Worm (Caenorhabditis elegans) whole organism, young adult: Measurements from ENCODE around the gene srlf-3.

ENCODE experiments used
- B0035.1 ChIP-seq: sonication (generic microtip); optimal IDR thresholded peaks from 2 replicates; lab custom pipeline; 2016; ENCODE audit warnings: missing genetic modification characterization, mild to moderate bottlenecking, missing compliant biosample characterization, missing genotype, missing genetic modification reagents
- D2030.7 ChIP-seq: fragments of 200-800 bp; sonication (Bioruptor generic); IDR thresholded peaks from 2 replicates; pipeline ENCODE4 v1.3.6; 2022; ENCODE audit warnings: missing genetic modification reagents, missing genetic modification characterization, missing compliant biosample characterization
- F33H1.4 ChIP-seq: fragments of 200-800 bp; sonication (Bioruptor generic); IDR thresholded peaks from 2 replicates; pipeline ENCODE4 v1.3.6; 2022; ENCODE audit warnings: missing genetic modification reagents, missing genetic modification characterization, missing compliant biosample characterization
- F49E8.2 ChIP-seq: sonication (generic microtip); optimal IDR thresholded peaks from 3 replicates; lab custom pipeline; 2017; ENCODE audit warnings: missing genetic modification characterization, mild to moderate bottlenecking, missing compliant biosample characterization, antibody characterized with exemption, moderate library complexity; ENCODE audit not compliant: insufficient read depth
- F57A8.1 ChIP-seq: fragments of 200-800 bp; sonication (Bioruptor generic); optimal IDR thresholded peaks from 2 replicates; lab custom pipeline; 2018; ENCODE audit warnings: mild to moderate bottlenecking, missing genetic modification characterization, moderate library complexity, missing compliant biosample characterization
- T26A5.8 ChIP-seq: sonication (generic microtip); optimal IDR thresholded peaks from 2 replicates; lab custom pipeline; 2016; ENCODE audit warnings: missing genetic modification characterization, missing compliant biosample characterization
- Y79H2A.3 ChIP-seq: fragments of 200-800 bp; sonication (Bioruptor generic); conservative IDR thresholded peaks from 2 replicates; pipeline ENCODE4 v1.3.6; 2022; ENCODE audit warnings: missing genetic modification reagents, missing genetic modification characterization, missing compliant biosample characterization
- athp-1 ChIP-seq: sonication (generic microtip); optimal IDR thresholded peaks from 2 replicates; lab custom pipeline; 2017; ENCODE audit warnings: mild to moderate bottlenecking, missing genetic modification characterization, missing compliant biosample characterization
- cebp-1 ChIP-seq, 2 experiments: fragments of 200-800 bp in 1 of 2; sonication (Bioruptor generic) in 1 of 2; sonication (generic microtip) in 1 of 2; IDR thresholded peaks in 1 of 2; optimal IDR thresholded peaks in 1 of 2; 2 replicates each; pipeline versions ENCODE4 v1.3.6 to Lab custom; 2017 to 2022; ENCODE audit warnings: missing compliant biosample characterization in 2 of 2, missing genetic modification characterization in 2 of 2, mild to moderate bottlenecking in 1 of 2, missing genetic modification reagents in 1 of 2, moderate library complexity in 1 of 2
- cebp-2 ChIP-seq: fragments of 200-800 bp; sonication (Bioruptor generic); IDR thresholded peaks from 2 replicates; pipeline ENCODE4 v1.3.6; 2022; ENCODE audit warnings: missing genetic modification characterization, missing compliant biosample characterization
- chd-7 ChIP-seq: sonication (generic microtip); optimal IDR thresholded peaks from 2 replicates; lab custom pipeline; 2016; ENCODE audit warnings: mild to moderate bottlenecking, missing genetic modification characterization, moderate library complexity, missing compliant biosample characterization
- dox-1 ChIP-seq: fragments of 200-800 bp; sonication (Bioruptor generic); IDR thresholded peaks from 2 replicates; pipeline ENCODE4 v1.3.6; 2022; ENCODE audit warnings: missing genetic modification reagents, missing genetic modification characterization, missing compliant biosample characterization
- egl-18 ChIP-seq: fragments of 200-800 bp; sonication (Bioruptor generic); IDR thresholded peaks from 2 replicates; pipeline ENCODE4 v1.3.6; 2022; ENCODE audit warnings: missing genetic modification reagents, missing genetic modification characterization, missing compliant biosample characterization
- egrh-3 ChIP-seq: fragments of 200-800 bp; sonication (Bioruptor generic); IDR thresholded peaks from 2 replicates; pipeline ENCODE4 v1.3.6; 2022; ENCODE audit warnings: missing genetic modification reagents, missing genetic modification characterization, missing compliant biosample characterization
- hrde-1 ChIP-seq: sonication (generic microtip); optimal IDR thresholded peaks from 2 replicates; lab custom pipeline; 2016; ENCODE audit warnings: missing genetic modification characterization, mild to moderate bottlenecking, missing compliant biosample characterization, moderate library complexity, missing genotype, missing genetic modification reagents, borderline replicate concordance
- hsf-1 ChIP-seq: fragments of 200-800 bp; sonication (Bioruptor generic); IDR thresholded peaks from 2 replicates; pipeline ENCODE4 v1.3.6; 2022; ENCODE audit warnings: missing genetic modification reagents, missing genetic modification characterization, missing compliant biosample characterization
- let-526 ChIP-seq: fragments of 200-800 bp; sonication (Bioruptor generic); IDR thresholded peaks from 2 replicates; pipeline ENCODE4 v1.3.6; 2022; ENCODE audit warnings: missing genetic modification reagents, missing genetic modification characterization, missing compliant biosample characterization
- lin-40 ChIP-seq: sonication (generic microtip); optimal IDR thresholded peaks from 2 replicates; lab custom pipeline; 2016; ENCODE audit warnings: missing genetic modification characterization, mild to moderate bottlenecking, missing compliant biosample characterization, missing genotype, missing genetic modification reagents
- lsl-1 ChIP-seq: fragments of 200-800 bp; sonication (Bioruptor generic); optimal IDR thresholded peaks from 2 replicates; lab custom pipeline; 2018; ENCODE audit warnings: mild to moderate bottlenecking, missing genetic modification characterization, moderate library complexity, missing compliant biosample characterization
- lsy-27 ChIP-seq: sonication (generic microtip); optimal IDR thresholded peaks from 2 replicates; lab custom pipeline; 2017; ENCODE audit warnings: missing genetic modification characterization, mild to moderate bottlenecking, missing compliant biosample characterization, antibody characterized with exemption, missing genotype, borderline replicate concordance; ENCODE audit not compliant: insufficient read depth
- madf-10 ChIP-seq: sonication (generic microtip); optimal IDR thresholded peaks from 2 replicates; lab custom pipeline; 2016; ENCODE audit warnings: mild to moderate bottlenecking, missing genetic modification characterization, missing compliant biosample characterization
- madf-3 ChIP-seq: fragments of 200-800 bp; sonication (Bioruptor generic); IDR thresholded peaks from 2 replicates; pipeline ENCODE4 v1.3.6; 2022; ENCODE audit warnings: missing genetic modification reagents, missing genetic modification characterization, missing compliant biosample characterization
- madf-6 ChIP-seq: fragments of 200-800 bp; sonication (Bioruptor generic); IDR thresholded peaks from 2 replicates; pipeline ENCODE4 v1.3.6; 2022; ENCODE audit warnings: missing genetic modification reagents, missing genetic modification characterization, missing compliant biosample characterization
- mxl-1 ChIP-seq: sonication (generic microtip); optimal IDR thresholded peaks from 2 replicates; lab custom pipeline; 2016; ENCODE audit warnings: missing genetic modification characterization, missing compliant biosample characterization
- nfya-1 ChIP-seq: sonication (generic microtip); optimal IDR thresholded peaks from 2 replicates; lab custom pipeline; 2017; ENCODE audit warnings: antibody characterized with exemption, missing compliant biosample characterization, missing genetic modification characterization, borderline replicate concordance; ENCODE audit not compliant: insufficient read depth
- nhr-120 ChIP-seq: fragments of 200-800 bp; sonication (Bioruptor generic); IDR thresholded peaks from 2 replicates; pipeline ENCODE4 v1.3.6; 2022; ENCODE audit warnings: missing genetic modification characterization, missing compliant biosample characterization
- nhr-80 ChIP-seq: sonication (generic microtip); optimal IDR thresholded peaks from 2 replicates; lab custom pipeline; 2016; ENCODE audit warnings: missing genetic modification characterization, missing compliant biosample characterization
- pbrm-1 ChIP-seq: fragments of 200-800 bp; sonication (Bioruptor generic); IDR thresholded peaks from 2 replicates; pipeline ENCODE4 v1.3.6; 2022; ENCODE audit warnings: missing genetic modification reagents, missing genetic modification characterization, missing compliant biosample characterization
- pha-4 ChIP-seq: fragments of 150-350 bp; sonication (generic microtip); optimal IDR thresholded peaks from 2 replicates; lab custom pipeline; 2014; ENCODE audit warnings: missing biosample characterization, missing genetic modification reagents, missing genetic modification characterization
- sdz-38 ChIP-seq: sonication (generic microtip); optimal IDR thresholded peaks from 2 replicates; lab custom pipeline; 2016; ENCODE audit warnings: missing genotype, missing genetic modification characterization, missing compliant biosample characterization
- snpc-3.4 ChIP-seq: sonication (generic microtip); optimal IDR thresholded peaks from 2 replicates; lab custom pipeline; 2017; ENCODE audit warnings: missing genetic modification characterization, mild to moderate bottlenecking, missing compliant biosample characterization, antibody characterized with exemption, moderate library complexity, missing genotype, missing genetic modification reagents
- sptf-2 ChIP-seq: fragments of 200-800 bp; sonication (Bioruptor generic); optimal IDR thresholded peaks from 2 replicates; lab custom pipeline; 2018; ENCODE audit warnings: mild to moderate bottlenecking, missing genetic modification characterization, missing compliant biosample characterization
- tbp1 ChIP-seq: fragments of 200-800 bp; sonication (Bioruptor generic); optimal IDR thresholded peaks from 2 replicates; lab custom pipeline; 2018; ENCODE audit warnings: mild to moderate bottlenecking, missing genetic modification characterization, missing compliant biosample characterization

The srlf-3 gene

DNA sequence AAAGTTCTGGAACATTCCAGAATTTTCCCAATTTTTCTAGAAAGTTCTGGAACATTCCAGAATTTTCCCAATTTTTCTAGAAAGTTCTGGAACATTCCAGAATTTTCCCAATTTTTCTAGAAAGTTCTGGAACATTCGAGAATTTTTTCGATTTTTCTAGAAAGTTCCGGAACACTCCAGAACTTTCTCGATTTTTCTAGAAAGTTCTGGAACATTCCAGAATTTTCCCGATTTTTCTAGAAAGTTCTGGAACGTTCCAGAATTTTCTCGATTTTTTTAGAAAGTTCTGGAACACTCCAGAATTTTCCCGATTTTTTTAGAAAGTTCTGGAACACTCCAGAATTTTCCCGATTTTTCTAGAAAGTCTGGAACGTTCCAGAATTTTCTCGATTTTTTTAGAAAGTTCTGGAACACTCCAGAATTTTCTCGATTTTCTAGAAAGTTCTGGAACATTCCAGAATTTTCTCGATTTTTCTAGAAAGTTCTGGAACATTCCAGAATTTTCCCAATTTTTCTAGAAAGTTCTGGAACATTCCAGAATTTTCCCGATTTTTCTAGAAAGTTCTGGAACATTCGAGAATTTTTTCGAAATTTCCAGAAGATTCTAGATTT, 18.4 kb upstream of the srlf-3 start (continued):
- TF ChIP-seq madf-3 (GFP tag; lab: Robert Waterston, UW) (peak; percentile 84), D2030.7 (GFP tag; lab: Robert Waterston, UW) (peak; percentile 59; the same call in 1 of the 2 replicates), F33H1.4 (peak; percentile 27), cebp-2 (GFP tag; lab: Robert Waterston, UW) (0 out of 2 replicates have a peak, but pooled peaks have one; percentile 19), pbrm-1 (GFP tag; lab: Robert Waterston, UW) (peak; percentile 73), egrh-3 (peak; percentile 69), Y79H2A.3 (GFP tag; lab: Robert Waterston, UW) (peak; percentile 78), madf-6 (peak; percentile 43)
- TF ChIP-seq, all 124 proteins: peak for 24; not testable (repeated sequence) for 100

DNA sequence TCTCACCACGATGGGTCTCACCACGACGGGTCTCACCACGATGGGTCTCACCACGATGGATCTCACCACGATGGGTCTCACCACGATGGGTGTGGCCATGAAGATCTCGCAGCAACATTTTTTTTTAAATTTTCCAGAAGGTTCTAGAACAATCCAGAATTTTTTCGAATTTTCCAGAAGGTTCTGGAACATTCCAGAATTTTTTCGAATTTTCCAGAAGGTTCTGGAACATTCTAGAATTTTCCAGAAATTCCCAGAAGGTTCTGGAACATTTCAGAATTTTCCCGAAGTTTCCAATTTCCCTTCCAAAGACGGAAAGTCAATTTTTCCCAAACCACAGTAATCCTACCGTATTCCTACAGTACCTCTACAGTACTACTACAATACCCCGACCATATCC, 17.1 kb upstream of the srlf-3 start:
- TF ChIP-seq F33H1.4 (peak; percentile 52), dox-1 (GFP tag; lab: Robert Waterston, UW) (0 out of 2 replicates have a peak, but pooled peaks have one; percentile 42), hsf-1 (GFP tag; lab: Robert Waterston, UW) (peak; percentile 95)

DNA sequence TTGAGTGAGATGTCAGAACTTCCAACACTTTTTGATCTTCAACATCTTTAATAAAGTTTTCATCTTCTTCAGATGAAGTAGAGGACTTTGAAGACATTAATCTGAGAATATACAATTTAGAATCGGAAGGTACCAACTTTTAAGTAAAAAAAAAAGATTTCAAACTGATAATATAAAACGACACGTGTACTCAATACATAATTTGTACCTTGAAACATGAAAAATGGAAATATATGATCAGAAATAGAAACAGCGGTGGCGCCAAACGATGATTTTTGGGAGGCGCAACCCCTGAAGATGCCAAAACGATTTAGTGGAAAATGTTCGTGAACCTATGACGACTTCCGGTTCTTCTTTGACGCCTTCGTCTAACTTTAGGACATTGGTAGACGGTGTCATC, 14.8 kb upstream of the srlf-3 start, which contains the start of gene oat-1:
TSS of gene oat-1 (minus strand) at position 101 of the 400 bp plus-strand sequence.
- TF ChIP-seq lsl-1 (GFP tag; lab: Kevin White, UChicago), result no peak
- TF ChIP-seq athp-1 (tag; lab: Kevin White, UChicago), result no peak
- TF ChIP-seq sptf-2 (GFP tag; lab: Kevin White, UChicago), result no peak
- TF ChIP-seq madf-10 (tag; lab: Kevin White, UChicago), result no peak
- TF ChIP-seq lsy-27, result no peak
- TF ChIP-seq nhr-80 (tag; lab: Kevin White, UChicago), result no peak
- no peak for TF ChIP-seq mxl-1
- no peak for TF ChIP-seq let-526 (GFP tag; lab: Robert Waterston, UW)
- no peak for TF ChIP-seq lin-40 (tag; lab: Kevin White, UChicago)
- TF ChIP-seq T26A5.8 (tag; lab: Kevin White, UChicago), result no peak
- TF ChIP-seq madf-6, result no peak
- TF ChIP-seq Y79H2A.3 (GFP tag; lab: Robert Waterston, UW), result no peak

DNA sequence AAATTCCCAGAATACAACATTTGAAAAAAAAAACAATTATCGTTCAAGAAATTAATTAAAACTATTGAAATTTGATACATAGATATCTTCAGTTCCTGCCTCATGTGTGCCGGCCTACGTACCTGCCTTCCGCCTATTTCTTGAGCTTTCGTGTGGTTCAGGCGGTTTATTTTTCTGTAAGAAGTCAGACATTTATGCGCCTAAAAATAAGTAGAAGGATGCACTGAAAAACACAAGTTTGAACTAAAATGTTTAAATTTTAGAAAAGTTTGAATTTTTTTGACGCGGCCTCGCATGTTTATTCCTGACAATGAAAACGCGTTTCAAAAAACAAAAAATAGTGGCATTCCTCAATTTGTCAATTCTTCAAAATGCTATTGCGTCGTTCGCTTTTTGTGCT, 13.5 kb upstream of the srlf-3 start, which contains the start of gene C28C12.11:
TSS of gene C28C12.11 (plus strand) at position 301 of the 400 bp plus-strand sequence.
- TF ChIP-seq F49E8.2 (tag; lab: Kevin White, UChicago) (no peak), nfya-1 (tag; lab: Kevin White, UChicago) (no peak), cebp-1 (GFP tag; IDR thresholded peaks at IDR 0.05; lab: Robert Waterston, UW) (no peak), cebp-1 (tag; optimal IDR thresholded peaks at IDR 0.05; lab: Kevin White, UChicago) (no peak), pha-4 (no peak), chd-7 (tag; lab: Kevin White, UChicago) (no peak), tbp1 (no peak), hsf-1 (GFP tag; lab: Robert Waterston, UW) (no peak), lsy-27 (no peak), hrde-1 (tag; lab: Kevin White, UChicago) (no peak), nhr-120 (GFP tag; lab: Robert Waterston, UW) (no peak), F57A8.1 (GFP tag; lab: Kevin White, UChicago) (no peak), egl-18 (GFP tag; lab: Robert Waterston, UW) (no peak), F33H1.4 (no peak), B0035.1 (tag; lab: Kevin White, UChicago) (no peak), madf-6 (no peak), snpc-3.4 (tag; lab: Kevin White, UChicago) (no peak), sdz-38 (tag; lab: Kevin White, UChicago) (no peak)
